Worm (Caenorhabditis elegans) whole organism, mixed stage, embryonic: ENCODE data around the gene AH10.4.
A peak's percentile ranks its signal among the peaks of the same experiment; 100 is the strongest.
"Not testable (repeated sequence)": the region's sequence is repeated elsewhere in the genome, so short reads cannot be mapped to it uniquely, and the experiment has no call there.

Experiments
- M03D4.4 ChIP-seq: sonication (generic microtip); optimal IDR thresholded peaks from 2 replicates; lab custom pipeline; 2017; ENCODE audit warnings: mild to moderate bottlenecking, missing genetic modification characterization, missing compliant biosample characterization
- bed-3 ChIP-seq: fragments of 200-800 bp; sonication (Bioruptor generic); optimal IDR thresholded peaks from 3 replicates; lab custom pipeline; 2018; ENCODE audit warnings: mild to moderate bottlenecking, missing genetic modification characterization, moderate library complexity, missing compliant biosample characterization
- blmp-1 ChIP-seq: fragments of 150-350 bp; optimal IDR thresholded peaks from 2 replicates; lab custom pipeline; 2014; ENCODE audit warnings: missing biosample characterization, missing genetic modification characterization
- ceh-39 ChIP-seq: fragments of 150-350 bp; optimal IDR thresholded peaks from 2 replicates; lab custom pipeline; 2014; ENCODE audit warnings: missing biosample characterization, missing genetic modification characterization
- ceh-43 ChIP-seq: fragments of 200-800 bp; sonication (Bioruptor generic); optimal IDR thresholded peaks from 2 replicates; lab custom pipeline; 2018; ENCODE audit warnings: mild to moderate bottlenecking, missing genetic modification characterization, moderate library complexity, missing compliant biosample characterization
- ceh-83 ChIP-seq: fragments of 200-800 bp; sonication (Bioruptor generic); optimal IDR thresholded peaks from 2 replicates; lab custom pipeline; 2018; ENCODE audit warnings: mild to moderate bottlenecking, missing genetic modification characterization, missing compliant biosample characterization
- ces-1 ChIP-seq: fragments of 150-350 bp; optimal IDR thresholded peaks from 2 replicates; lab custom pipeline; 2014; ENCODE audit warnings: missing biosample characterization, missing genetic modification reagents, missing genetic modification characterization
- cnd-1 ChIP-seq: fragments of 200-800 bp; sonication (Bioruptor generic); optimal IDR thresholded peaks from 2 replicates; lab custom pipeline; 2018; ENCODE audit warnings: mild to moderate bottlenecking, missing genetic modification characterization, missing compliant biosample characterization
- drap-1 ChIP-seq: fragments of 200-800 bp; sonication (Bioruptor generic); optimal IDR thresholded peaks from 3 replicates; lab custom pipeline; 2018; ENCODE audit warnings: mild to moderate bottlenecking, missing genetic modification characterization, missing compliant biosample characterization
- elt-1 ChIP-seq: sonication (generic microtip); optimal IDR thresholded peaks from 2 replicates; lab custom pipeline; 2017; ENCODE audit warnings: missing genetic modification characterization, mild to moderate bottlenecking, missing compliant biosample characterization, antibody characterized with exemption, moderate library complexity, borderline replicate concordance; ENCODE audit not compliant: insufficient read depth
- elt-3 ChIP-seq: fragments of 150-350 bp; optimal IDR thresholded peaks from 2 replicates; lab custom pipeline; 2014; ENCODE audit warnings: missing biosample characterization, missing genetic modification characterization
- flh-1 ChIP-seq: fragments of 200-800 bp; sonication (Bioruptor generic); optimal IDR thresholded peaks from 2 replicates; lab custom pipeline; 2018; ENCODE audit warnings: mild to moderate bottlenecking, missing genetic modification characterization, moderate library complexity, missing compliant biosample characterization
- ham-2 ChIP-seq: fragments of 200-800 bp; sonication (Bioruptor generic); optimal IDR thresholded peaks from 2 replicates; lab custom pipeline; 2018; ENCODE audit warnings: mild to moderate bottlenecking, missing genetic modification characterization, missing compliant biosample characterization
- hlh-1 ChIP-seq: fragments of 150-350 bp; optimal IDR thresholded peaks from 2 replicates; lab custom pipeline; 2014; ENCODE audit warnings: missing biosample characterization, missing genetic modification reagents, missing genetic modification characterization
- lin-13 ChIP-seq: fragments of 150-350 bp; optimal IDR thresholded peaks from 2 replicates; lab custom pipeline; 2014; ENCODE audit warnings: missing biosample characterization, missing genetic modification characterization
- lin-32 ChIP-seq: fragments of 200-800 bp; sonication (Bioruptor generic); optimal IDR thresholded peaks from 2 replicates; lab custom pipeline; 2018; ENCODE audit warnings: mild to moderate bottlenecking, missing genetic modification characterization, missing compliant biosample characterization
- lsy-2 ChIP-seq: fragments of 150-350 bp; optimal IDR thresholded peaks from 2 replicates; lab custom pipeline; 2014; ENCODE audit warnings: missing biosample characterization, missing genetic modification characterization
- mab-5 ChIP-seq: fragments of 150-350 bp; optimal IDR thresholded peaks from 2 replicates; lab custom pipeline; 2014; ENCODE audit warnings: missing biosample characterization, missing genetic modification characterization
- mep-1 ChIP-seq: fragments of 150-350 bp; optimal IDR thresholded peaks from 2 replicates; lab custom pipeline; 2017; ENCODE audit warnings: missing biosample characterization, missing genetic modification reagents, missing genetic modification characterization, inconsistent platforms
- mls-2 ChIP-seq: sonication (generic microtip); optimal IDR thresholded peaks from 2 replicates; lab custom pipeline; 2016; ENCODE audit warnings: mild to moderate bottlenecking, missing genetic modification characterization, moderate library complexity, missing compliant biosample characterization
- nhr-2 ChIP-seq: fragments of 150-350 bp; optimal IDR thresholded peaks from 2 replicates; lab custom pipeline; 2014; ENCODE audit warnings: missing biosample characterization, missing genetic modification characterization
- nhr-237 ChIP-seq: fragments of 150-350 bp; optimal IDR thresholded peaks from 2 replicates; lab custom pipeline; 2014; ENCODE audit warnings: missing biosample characterization, missing genetic modification characterization
- nhr-28 ChIP-seq: fragments of 150-350 bp; optimal IDR thresholded peaks from 2 replicates; lab custom pipeline; 2014; ENCODE audit warnings: missing biosample characterization, missing genetic modification characterization
- nhr-76 ChIP-seq: sonication (generic microtip); optimal IDR thresholded peaks from 2 replicates; lab custom pipeline; 2017; ENCODE audit warnings: missing biosample characterization, missing genetic modification characterization
- pha-4 ChIP-seq: fragments of 150-350 bp; optimal IDR thresholded peaks from 2 replicates; lab custom pipeline; 2018; ENCODE audit warnings: missing biosample characterization, missing genetic modification reagents, missing genetic modification characterization
- sem-2 ChIP-seq: fragments of 200-800 bp; sonication (Bioruptor generic); optimal IDR thresholded peaks from 2 replicates; lab custom pipeline; 2018; ENCODE audit warnings: mild to moderate bottlenecking, missing genetic modification characterization, missing compliant biosample characterization
- snpc-4 ChIP-seq: fragments of 150-350 bp; optimal IDR thresholded peaks from 2 replicates; lab custom pipeline; 2014; ENCODE audit warnings: missing biosample characterization, missing genetic modification characterization
- sptf-1 ChIP-seq: sonication (generic microtip); optimal IDR thresholded peaks from 2 replicates; lab custom pipeline; 2017; ENCODE audit warnings: mild to moderate bottlenecking, missing genetic modification characterization, moderate library complexity, missing compliant biosample characterization
- tbx-8 ChIP-seq: fragments of 200-800 bp; sonication (Bioruptor generic); optimal IDR thresholded peaks from 2 replicates; lab custom pipeline; 2018; ENCODE audit warnings: mild to moderate bottlenecking, missing genetic modification characterization, moderate library complexity, missing compliant biosample characterization
- unc-120 ChIP-seq: sonication (generic microtip); optimal IDR thresholded peaks from 2 replicates; lab custom pipeline; 2017; ENCODE audit warnings: missing genetic modification characterization, missing compliant biosample characterization; ENCODE audit not compliant: poor library complexity, severe bottlenecking
- unc-39 ChIP-seq: fragments of 150-350 bp; optimal IDR thresholded peaks from 2 replicates; lab custom pipeline; 2014; ENCODE audit warnings: missing biosample characterization, missing genetic modification characterization
- unc-62 ChIP-seq: fragments of 150-350 bp; optimal IDR thresholded peaks from 2 replicates; lab custom pipeline; 2014; ENCODE audit warnings: missing biosample characterization, missing genetic modification reagents, missing genetic modification characterization
- zip-8 ChIP-seq: fragments of 150-350 bp; optimal IDR thresholded peaks from 2 replicates; lab custom pipeline; 2014; ENCODE audit warnings: missing biosample characterization, missing genetic modification characterization
- ztf-11 ChIP-seq: fragments of 150-350 bp; optimal IDR thresholded peaks from 2 replicates; lab custom pipeline; 2014; ENCODE audit warnings: missing biosample characterization, missing genetic modification characterization

Gene AH10.4

ce11 chrV:14137766-14138165, at the start of gene AH10.4:
Gene AH10.4, minus strand, starts transcription at chrV:14137866.
- not testable (repeated sequence) for TF ChIP-seq bed-3 (GFP tag; lab: Kevin White, UChicago); ztf-11 (tag; lab: Kevin White, UChicago); pha-4
- TF ChIP-seq, all 35 proteins: peak for 0; not testable (repeated sequence) for 35

ce11 chrV:14187104-14187503, 49.4 kb upstream of the AH10.4 start:
- TF ChIP-seq zip-8 (tag; lab: Kevin White, UChicago) (no peak), ceh-43 (GFP tag; lab: Kevin White, UChicago) (no peak), mab-5 (tag; lab: Kevin White, UChicago) (no peak), flh-1 (GFP tag; lab: Kevin White, UChicago) (no peak), lsy-2 (tag; lab: Kevin White, UChicago) (no peak), unc-39 (tag; lab: Kevin White, UChicago) (no peak), ces-1 (GFP tag; lab: Kevin White, UChicago) (no peak)

- TF ChIP-seq nhr-28 (tag; lab: Kevin White, UChicago): no peak
- no peak for TF ChIP-seq elt-3
- no peak for TF ChIP-seq unc-39 (tag; lab: Kevin White, UChicago)
- peak; percentile 1 for TF ChIP-seq mep-1 (tag; lab: Kevin White, UChicago)
- no peak for TF ChIP-seq pha-4
- peak; percentile 96 for TF ChIP-seq ces-1 (GFP tag; lab: Kevin White, UChicago)
- TF ChIP-seq mab-5 (tag; lab: Kevin White, UChicago): no peak
- TF ChIP-seq elt-1 (tag; lab: Kevin White, UChicago): no peak
- TF ChIP-seq M03D4.4: no peak
- TF ChIP-seq sem-2 (GFP tag; lab: Kevin White, UChicago): no peak
- TF ChIP-seq cnd-1: no peak
- TF ChIP-seq ceh-43 (GFP tag; lab: Kevin White, UChicago): no peak
- no peak for TF ChIP-seq zip-8 (tag; lab: Kevin White, UChicago)
- TF ChIP-seq ceh-83: no peak
- TF ChIP-seq unc-62 (GFP tag; lab: Kevin White, UChicago): no peak
- no peak for TF ChIP-seq nhr-76 (tag; lab: Kevin White, UChicago)
- no peak for TF ChIP-seq nhr-237 (tag; lab: Kevin White, UChicago)
- no peak for TF ChIP-seq ztf-11 (tag; lab: Kevin White, UChicago)
- TF ChIP-seq tbx-8 (GFP tag; lab: Kevin White, UChicago): no peak
- TF ChIP-seq lin-13 (tag; lab: Kevin White, UChicago): peak; percentile 12
- no peak for TF ChIP-seq snpc-4 (tag; lab: Kevin White, UChicago)
- no peak for TF ChIP-seq flh-1 (GFP tag; lab: Kevin White, UChicago)
- TF ChIP-seq ceh-39 (tag; lab: Kevin White, UChicago): no peak
- TF ChIP-seq drap-1 (GFP tag; lab: Kevin White, UChicago): no peak
- TF ChIP-seq lin-32 (GFP tag; lab: Kevin White, UChicago): no peak
- no peak for TF ChIP-seq bed-3 (GFP tag; lab: Kevin White, UChicago)
- TF ChIP-seq hlh-1 (tag; lab: Kevin White, UChicago): no peak
- no peak for TF ChIP-seq ham-2
- no peak for TF ChIP-seq blmp-1 (tag; lab: Kevin White, UChicago)
- no peak for TF ChIP-seq nhr-2 (tag; lab: Kevin White, UChicago)
- no peak for TF ChIP-seq mls-2 (tag; lab: Kevin White, UChicago)
- TF ChIP-seq sptf-1 (tag; lab: Kevin White, UChicago): peak; percentile 11
- TF ChIP-seq unc-120 (tag; lab: Kevin White, UChicago): peak; percentile 34
- TF ChIP-seq lsy-2 (tag; lab: Kevin White, UChicago): peak; percentile 36
- TF ChIP-seq, all 35 proteins: peak for 6
Observed at ce11 chrV:14185438-14185837, 47.8 kb upstream of the AH10.4 start, which contains the start of the genes trm-1 and ints-2. Gene trm-1, minus strand, starts transcription at chrV:14185612. Gene ints-2, plus strand, starts transcription at chrV:14185686.

ce11 chrV:14182860-14183259, 45.2 kb upstream of the AH10.4 start, which contains the start of gene cest-2.3:
Gene cest-2.3, minus strand, starts transcription at chrV:14182960.
- no peak for TF ChIP-seq zip-8 (tag; lab: Kevin White, UChicago)
- TF ChIP-seq unc-62 (GFP tag; lab: Kevin White, UChicago): no peak
